Fruit fly (Drosophila melanogaster): ENCODE data around the gene TM9SF2.

DNA sequence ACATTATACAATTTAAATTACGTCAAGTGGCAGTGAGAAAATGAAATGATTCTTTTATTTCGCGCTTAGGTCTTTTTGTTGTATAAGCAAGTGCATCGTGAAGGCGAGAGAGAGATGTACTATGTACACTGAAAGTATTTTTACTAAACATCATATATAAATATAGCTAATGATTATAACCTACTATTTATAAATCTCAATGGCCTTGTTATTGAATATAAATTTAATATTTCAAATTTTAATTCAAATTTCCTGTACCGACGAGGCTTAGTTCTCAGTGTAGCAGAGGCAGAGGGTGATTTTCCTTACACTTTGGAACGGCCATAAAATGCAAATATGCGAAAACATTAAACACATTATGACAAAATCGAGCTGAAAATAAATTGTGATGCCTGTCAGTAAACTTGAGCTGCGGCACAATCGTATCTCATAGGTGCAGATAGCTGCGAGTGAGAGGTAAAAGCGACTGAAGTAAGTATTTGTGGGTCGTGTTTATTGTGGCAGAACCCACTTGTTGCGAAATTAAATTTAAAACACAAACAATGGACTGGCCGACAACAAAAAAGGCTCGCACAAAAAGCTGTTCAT is 27.9 kb upstream of the TM9SF2 start:
- TF ChIP-seq EcR (GFP tag; optimal IDR thresholded peaks at IDR 0.05) (no peak), psq (optimal IDR thresholded peaks at IDR 0.05) (no peak)

Measured in whole organism.